Worm (Caenorhabditis elegans) whole organism, L1 larva: ENCODE results near the gene srh-24.
A peak's percentile ranks its signal among the peaks of the same experiment; 100 is the strongest.

Experiments
- C04F5.9 ChIP-seq: sonication (generic microtip); optimal IDR thresholded peaks from 2 replicates; lab custom pipeline; 2016; ENCODE audit warnings: missing genetic modification characterization, missing compliant biosample characterization
- C16A3.4 ChIP-seq: fragments of 150-350 bp; optimal IDR thresholded peaks from 2 replicates; lab custom pipeline; 2014; ENCODE audit warnings: missing biosample characterization, missing genetic modification characterization
- C34B4.2 ChIP-seq: sonication (generic microtip); optimal IDR thresholded peaks from 2 replicates; lab custom pipeline; 2017; ENCODE audit warnings: mild to moderate bottlenecking, missing genetic modification characterization, missing compliant biosample characterization
- alr-1 ChIP-seq: fragments of 200-800 bp; sonication (Bioruptor generic); optimal IDR thresholded peaks from 2 replicates; lab custom pipeline; 2018; ENCODE audit warnings: borderline replicate concordance, mild to moderate bottlenecking, missing genetic modification characterization, missing compliant biosample characterization
- blmp-1 ChIP-seq: fragments of 150-350 bp; optimal IDR thresholded peaks from 2 replicates; lab custom pipeline; 2014; ENCODE audit warnings: missing biosample characterization, missing genetic modification characterization
- ceh-63 ChIP-seq: fragments of 200-800 bp; sonication (Bioruptor generic); optimal IDR thresholded peaks from 2 replicates; lab custom pipeline; 2018; ENCODE audit warnings: mild to moderate bottlenecking, missing genetic modification characterization, missing compliant biosample characterization
- ceh-90 ChIP-seq: sonication (generic microtip); optimal IDR thresholded peaks from 2 replicates; lab custom pipeline; 2016; ENCODE audit warnings: missing genetic modification characterization, missing compliant biosample characterization
- efl-1 ChIP-seq, 4 experiments: fragments of 150-350 bp; optimal IDR thresholded peaks in 3 of 4; peaks in 1 of 4; 1 replicate in 1 of 4; 2 replicates in 3 of 4; lab custom pipeline; 2014; ENCODE audit warnings: missing biosample characterization in 2 of 4, missing genetic modification characterization in 2 of 4, missing genetic modification reagents in 2 of 4
- elt-3 ChIP-seq, 6 experiments: fragments of 150-350 bp in 1 of 6; sonication (generic microtip); optimal IDR thresholded peaks; 2 replicates each; lab custom pipeline; 2017 to 2018; ENCODE audit warnings: missing biosample characterization in 6 of 6, missing genetic modification characterization in 6 of 6, inconsistent platforms in 1 of 6
- fos-1 ChIP-seq: fragments of 150-350 bp; optimal IDR thresholded peaks from 2 replicates; lab custom pipeline; 2014; ENCODE audit warnings: missing biosample characterization, missing genetic modification characterization
- irx-1 ChIP-seq: sonication (generic microtip); optimal IDR thresholded peaks from 2 replicates; lab custom pipeline; 2016; ENCODE audit warnings: missing genetic modification characterization, missing compliant biosample characterization
- isw-1 ChIP-seq: fragments of 200-800 bp; sonication (Bioruptor generic); IDR thresholded peaks from 2 replicates; pipeline ENCODE4 v1.3.6; 2022; ENCODE audit warnings: missing genetic modification characterization, missing compliant biosample characterization
- jun-1 ChIP-seq: fragments of 150-350 bp; optimal IDR thresholded peaks from 2 replicates; lab custom pipeline; 2014; ENCODE audit warnings: missing biosample characterization, missing genetic modification reagents, missing genetic modification characterization
- lsy-2 ChIP-seq, 2 experiments: fragments of 150-350 bp; optimal IDR thresholded peaks; 2 replicates each; lab custom pipeline; 2014; ENCODE audit warnings: missing biosample characterization in 2 of 2, missing genetic modification characterization in 2 of 2
- mdl-1 ChIP-seq, 2 experiments: fragments of 150-350 bp; optimal IDR thresholded peaks; 2 replicates each; lab custom pipeline; 2014 to 2017; ENCODE audit warnings: missing biosample characterization in 2 of 2, missing genetic modification characterization in 2 of 2, inconsistent platforms in 1 of 2
- nhr-12 ChIP-seq: sonication (generic microtip); optimal IDR thresholded peaks from 2 replicates; lab custom pipeline; 2017; ENCODE audit warnings: missing biosample characterization, missing genetic modification characterization
- nhr-20 ChIP-seq: sonication (generic microtip); optimal IDR thresholded peaks from 2 replicates; lab custom pipeline; 2016; ENCODE audit warnings: mild to moderate bottlenecking, missing genetic modification characterization, missing compliant biosample characterization
- nhr-237 ChIP-seq: fragments of 150-350 bp; optimal IDR thresholded peaks from 2 replicates; lab custom pipeline; 2014; ENCODE audit warnings: missing biosample characterization, missing genetic modification characterization
- nhr-71 ChIP-seq: sonication (generic microtip); optimal IDR thresholded peaks from 2 replicates; lab custom pipeline; 2016; ENCODE audit warnings: mild to moderate bottlenecking, missing genetic modification characterization, moderate library complexity, missing compliant biosample characterization
- nhr-77 ChIP-seq: fragments of 150-350 bp; optimal IDR thresholded peaks from 2 replicates; lab custom pipeline; 2014; ENCODE audit warnings: missing biosample characterization, missing genetic modification characterization
- pax-3 ChIP-seq: fragments of 200-800 bp; sonication (Bioruptor generic); optimal IDR thresholded peaks from 2 replicates; lab custom pipeline; 2018; ENCODE audit warnings: mild to moderate bottlenecking, missing genetic modification characterization, moderate library complexity, missing compliant biosample characterization
- snpc-4 ChIP-seq: fragments of 150-350 bp; optimal IDR thresholded peaks from 2 replicates; lab custom pipeline; 2014; ENCODE audit warnings: missing biosample characterization, missing genetic modification characterization
- snu-23 ChIP-seq: sonication (generic microtip); optimal IDR thresholded peaks from 2 replicates; lab custom pipeline; 2016; ENCODE audit warnings: missing genetic modification characterization, missing compliant biosample characterization
- sox-4 ChIP-seq: sonication (generic microtip); optimal IDR thresholded peaks from 2 replicates; lab custom pipeline; 2016; ENCODE audit warnings: missing genetic modification characterization, missing compliant biosample characterization
- zip-4 ChIP-seq: fragments of 200-800 bp; sonication (Bioruptor generic); optimal IDR thresholded peaks from 2 replicates; lab custom pipeline; 2018; ENCODE audit warnings: mild to moderate bottlenecking, missing genetic modification characterization, moderate library complexity, missing compliant biosample characterization

Gene srh-24

ce11 chrV:13961927-13962419 lies 1.2 kb upstream of the srh-24 start, which contains the start of the genes algn-13 and R10D12.13 (continued):
- peak; percentile 63 to 71 for TF ChIP-seq efl-1 (optimal IDR thresholded peaks at IDR 0.05; lab: Kevin White, UChicago)
- TF ChIP-seq efl-1 (GFP tag; optimal IDR thresholded peaks at IDR 0.05 in 1 of 2; lab: Kevin White, UChicago) = peak; percentile 62 to 96
- TF ChIP-seq nhr-71 (tag; lab: Kevin White, UChicago) = peak; percentile 63
- no peak for TF ChIP-seq C34B4.2 (tag; lab: Kevin White, UChicago)
- peak; percentile 51 for TF ChIP-seq C16A3.4 (tag; lab: Kevin White, UChicago)
- TF ChIP-seq snu-23 (GFP tag; lab: Kevin White, UChicago) = peak; percentile 67
- TF ChIP-seq zip-4 = peak; percentile 6
- no peak for TF ChIP-seq nhr-77 (tag; lab: Kevin White, UChicago)
- TF ChIP-seq ceh-90 (tag; lab: Kevin White, UChicago) = no peak
- peak; percentile 27; the same call in 1 of the 2 replicates for TF ChIP-seq isw-1 (GFP tag; lab: Robert Waterston, UW)

DNA sequence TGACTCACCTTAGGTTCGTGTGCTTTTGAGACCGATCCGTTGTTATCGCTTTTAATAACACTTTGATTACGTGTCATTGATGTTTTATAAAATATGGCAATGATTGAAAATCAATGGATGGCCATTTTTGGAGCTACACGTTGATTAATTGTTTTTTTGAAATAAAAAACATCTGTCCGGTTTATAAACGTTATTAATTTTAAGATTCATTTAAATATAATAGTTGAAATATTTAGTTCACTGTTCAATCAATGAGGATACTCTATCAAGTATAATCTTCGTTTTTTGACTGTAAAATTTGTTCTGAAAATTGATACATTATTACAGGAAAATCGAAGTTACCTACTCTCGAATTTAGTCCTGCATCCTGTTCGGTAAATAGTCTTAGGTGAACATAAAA lies 2.6 kb downstream of the srh-24 start, which contains the start of gene R10D12.10:
R10D12.10 (minus strand) TSS at position 101 of the 400 bp plus-strand sequence.
- no peak for TF ChIP-seq nhr-71 (tag; lab: Kevin White, UChicago)

ce11 chrV:13957691-13958090 lies 3.1 kb downstream of the srh-24 start:
- no peak for TF ChIP-seq sox-4 (tag; lab: Kevin White, UChicago)
- TF ChIP-seq nhr-237 (tag; lab: Kevin White, UChicago) = no peak
- no peak for TF ChIP-seq nhr-20 (tag; lab: Kevin White, UChicago)
- TF ChIP-seq blmp-1 (tag; lab: Kevin White, UChicago) = no peak
- no peak for TF ChIP-seq lsy-2 (tag; optimal IDR thresholded peaks at IDR 0.05; lab: Kevin White, UChicago)
- TF ChIP-seq pax-3 (tag; lab: Kevin White, UChicago) = no peak
- TF ChIP-seq, all 84 proteins: peak for 0

- TF ChIP-seq nhr-20 (tag; lab: Kevin White, UChicago) (no peak), jun-1 (no peak), irx-1 (tag; lab: Kevin White, UChicago) (no peak)
Observed at ce11 chrV:13955370-13956089, 5.3 kb downstream of the srh-24 start.

DNA sequence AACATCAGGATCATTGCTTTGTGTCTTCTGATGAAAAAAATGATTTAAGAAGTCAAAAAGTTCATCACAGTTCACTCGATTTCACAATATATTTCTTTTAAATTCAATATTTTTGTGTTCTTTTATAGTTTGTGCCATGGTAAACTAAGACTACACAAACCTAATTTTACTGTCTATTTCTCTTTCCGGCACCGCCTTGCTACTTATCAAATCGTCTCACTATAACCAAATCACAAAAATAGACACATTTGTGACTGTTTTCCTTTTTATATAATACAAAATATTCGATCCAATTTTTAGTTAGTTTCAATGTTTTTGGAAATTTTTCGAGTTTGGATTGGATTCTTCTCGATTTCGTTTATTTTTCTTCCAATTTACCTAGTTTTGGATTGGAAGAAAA lies 6.8 kb downstream of the srh-24 start, which contains the start of gene swt-6:
swt-6 (plus strand) TSS at position 301 of the 400 bp plus-strand sequence.
- TF ChIP-seq nhr-12 (tag; lab: Kevin White, UChicago) (no peak), irx-1 (tag; lab: Kevin White, UChicago) (no peak), zip-4 (no peak), ceh-90 (tag; lab: Kevin White, UChicago) (no peak), efl-1 (optimal IDR thresholded peaks at IDR 0.05; lab: Kevin White, UChicago) (no peak), efl-1 (GFP tag; optimal IDR thresholded peaks at IDR 0.05 in 1 of 2; lab: Kevin White, UChicago) (peak in 1 of 2 experiments; percentile 22)

- TF ChIP-seq efl-1 (optimal IDR thresholded peaks at IDR 0.05; lab: Kevin White, UChicago) = no peak
- peak in 1 of 2 experiments; percentile 35 for TF ChIP-seq efl-1 (GFP tag; optimal IDR thresholded peaks at IDR 0.05 in 1 of 2; lab: Kevin White, UChicago)
- TF ChIP-seq jun-1 = no peak
- peak in 1 of 6 experiments; percentile 45 for TF ChIP-seq elt-3 (tag; optimal IDR thresholded peaks at IDR 0.05; lab: Kevin White, UChicago)
Observed at ce11 chrV:13953191-13953590, 7.6 kb downstream of the srh-24 start, which contains the start of gene R10D12.8. R10D12.8 (minus strand) TSS chrV:13953291.

DNA sequence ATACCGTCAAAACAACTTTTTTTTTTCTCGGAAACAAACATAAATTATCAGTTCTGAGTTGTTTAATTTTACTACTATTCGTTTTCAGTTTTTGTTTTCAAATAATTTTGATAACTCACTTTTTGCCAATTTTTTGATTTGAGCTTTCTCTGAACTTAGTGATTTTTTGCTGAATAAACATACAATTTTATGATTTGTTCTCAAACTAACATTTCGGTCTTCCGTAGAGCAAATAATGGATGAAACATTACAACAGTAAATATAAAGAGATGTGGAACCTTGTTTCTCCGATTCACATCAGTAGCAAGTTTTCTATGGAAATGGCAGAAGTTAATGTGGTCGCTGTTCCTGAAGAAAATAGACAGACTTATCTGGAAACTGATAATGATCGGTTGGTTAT lies 11.1 kb downstream of the srh-24 start, which contains the start of gene R10D12.7:
R10D12.7 (plus strand) TSS at position 301 of the 400 bp plus-strand sequence.
- TF ChIP-seq snpc-4 (tag; lab: Kevin White, UChicago) (no peak), C04F5.9 (tag; lab: Kevin White, UChicago) (no peak), fos-1 (no peak), lsy-2 (tag; optimal IDR thresholded peaks at IDR 0.05; lab: Kevin White, UChicago) (no peak), alr-1 (no peak), ceh-63 (GFP tag; lab: Kevin White, UChicago) (no peak), mdl-1 (tag; optimal IDR thresholded peaks at IDR 0.05; lab: Kevin White, UChicago) (no peak)
- TF ChIP-seq, all 84 proteins: peak for 0
